Fruit fly (Drosophila melanogaster): ENCODE results near the gene Taf9.

Taf9 gene

dm6 chrX:17802353-17803121, 39.4 kb upstream of the Taf9 start (continued):
- no peak for TF ChIP-seq CG12236 (GFP tag; optimal IDR thresholded peaks at IDR 0.05)
- TF ChIP-seq Abd-B (GFP tag; optimal IDR thresholded peaks at IDR 0.05) = peak; percentile 45
- TF ChIP-seq CG10209 (GFP tag; optimal IDR thresholded peaks at IDR 0.05) = peak; percentile 24
- TF ChIP-seq CG4282 (GFP tag; optimal IDR thresholded peaks at IDR 0.05) = no peak
- no peak for TF ChIP-seq twi (tag; optimal IDR thresholded peaks at IDR 0.05)
- TF ChIP-seq crc (GFP tag; optimal IDR thresholded peaks at IDR 0.05) = no peak
- peak; percentile 61 for TF ChIP-seq CG2120 (GFP tag; optimal IDR thresholded peaks at IDR 0.05)
- TF ChIP-seq Opbp (GFP tag; IDR thresholded peaks at IDR 0.05; ENCODE audit: partially characterized antibody) = no peak
- TF ChIP-seq cg (GFP tag; optimal IDR thresholded peaks at IDR 0.05) = peak; percentile 83
- no peak for TF ChIP-seq bbx (GFP tag; IDR thresholded peaks at IDR 0.05; ENCODE audit: partially characterized antibody)
- no peak for TF ChIP-seq chinmo (GFP tag; IDR thresholded peaks at IDR 0.05; ENCODE audit: partially characterized antibody)
- TF ChIP-seq H2.0 (GFP tag; IDR thresholded peaks at IDR 0.05) = no peak
- no peak for TF ChIP-seq MTF-1 (GFP tag; optimal IDR thresholded peaks at IDR 0.05; ENCODE audit: borderline replicate concordance)
- TF ChIP-seq chm (GFP tag; IDR thresholded peaks at IDR 0.05) = no peak
- peak; percentile 36; the same call in 1 of the 2 replicates for TF ChIP-seq ara (GFP tag; IDR thresholded peaks at IDR 0.05)
- TF ChIP-seq aop (GFP tag; IDR thresholded peaks at IDR 0.05) = no peak
- TF ChIP-seq CG9932 (GFP tag; IDR thresholded peaks at IDR 0.05) = peak; percentile 30; the same call in 1 of the 2 replicates
- peak; percentile 44 for TF ChIP-seq grau (tag; optimal IDR thresholded peaks at IDR 0.05)
- TF ChIP-seq ftz-f1 (GFP tag; optimal IDR thresholded peaks at IDR 0.05) = no peak
- TF ChIP-seq CG18619 (GFP tag; optimal IDR thresholded peaks at IDR 0.05) = peak; percentile 44
- peak; percentile 23 for TF ChIP-seq Hr3 (GFP tag; optimal IDR thresholded peaks at IDR 0.05)
- no peak for TF ChIP-seq CkIIα-i1 (GFP tag; IDR thresholded peaks at IDR 0.05)
- TF ChIP-seq fd3F (GFP tag; optimal IDR thresholded peaks at IDR 0.05) = no peak
- no peak for TF ChIP-seq dimm (GFP tag; IDR thresholded peaks at IDR 0.05)
- no peak for TF ChIP-seq mam (GFP tag; optimal IDR thresholded peaks at IDR 0.05)
- no peak for TF ChIP-seq Sry-β (GFP tag; optimal IDR thresholded peaks at IDR 0.05)
- no peak for TF ChIP-seq Myb (GFP tag; optimal IDR thresholded peaks at IDR 0.05)
- TF ChIP-seq CG12299 (tag; optimal IDR thresholded peaks at IDR 0.05) = no peak
- peak; percentile 13 for TF ChIP-seq Usf (GFP tag; optimal IDR thresholded peaks at IDR 0.05)
- TF ChIP-seq Oaz (GFP tag; IDR thresholded peaks at IDR 0.05) = no peak
- TF ChIP-seq toy (GFP tag; IDR thresholded peaks at IDR 0.05) = no peak
- no peak for TF ChIP-seq CG17328 (GFP tag; IDR thresholded peaks at IDR 0.05)
- no peak for TF ChIP-seq CG8924 (tag; optimal IDR thresholded peaks at IDR 0.05)
- TF ChIP-seq hb (GFP tag; IDR thresholded peaks at IDR 0.05; ENCODE audit: partially characterized antibody) = no peak
- no peak for TF ChIP-seq sim (GFP tag; IDR thresholded peaks at IDR 0.05)
- TF ChIP-seq Dek (tag; optimal IDR thresholded peaks at IDR 0.05) = peak; percentile 8
- no peak for TF ChIP-seq exex (tag; optimal IDR thresholded peaks at IDR 0.05)
- no peak; the same call in 2 of the 3 replicates for TF ChIP-seq CG34422 (GFP tag; IDR thresholded peaks at IDR 0.05)

- no peak for TF ChIP-seq pb (GFP tag; optimal IDR thresholded peaks at IDR 0.05)
- no peak for TF ChIP-seq CG1602 (GFP tag; optimal IDR thresholded peaks at IDR 0.05)
- no peak for TF ChIP-seq zen2 (GFP tag; IDR thresholded peaks at IDR 0.05; ENCODE audit: partially characterized antibody)
- no peak for TF ChIP-seq CG15696 (tag; optimal IDR thresholded peaks at IDR 0.05)
- no peak for TF ChIP-seq zfh2 (GFP tag; optimal IDR thresholded peaks at IDR 0.05)
- no peak for TF ChIP-seq CG7963 (GFP tag; IDR thresholded peaks at IDR 0.05; ENCODE audit: partially characterized antibody)
- TF ChIP-seq BtbVII (GFP tag; optimal IDR thresholded peaks at IDR 0.05) = no peak
- no peak for TF ChIP-seq Fer1 (GFP tag; optimal IDR thresholded peaks at IDR 0.05)
- no peak for TF ChIP-seq CG31388 (GFP tag; optimal IDR thresholded peaks at IDR 0.05)
- TF ChIP-seq CG1529 (GFP tag; optimal IDR thresholded peaks at IDR 0.05) = no peak
- no peak for TF ChIP-seq ftz-f1 (GFP tag; optimal IDR thresholded peaks at IDR 0.05)
- no peak for TF ChIP-seq NK7.1 (GFP tag; optimal IDR thresholded peaks at IDR 0.05)
- no peak for TF ChIP-seq CG7745 (tag; optimal IDR thresholded peaks at IDR 0.05)
- TF ChIP-seq Hsf (GFP tag; optimal IDR thresholded peaks at IDR 0.05) = no peak
- no peak for TF ChIP-seq ATbp (GFP tag; optimal IDR thresholded peaks at IDR 0.05)
These were observed 37.9 kb upstream of the Taf9 start for dm6 chrX:17804048-17804447.

Measured in whole organism, embryonic.